Fruit fly (Drosophila melanogaster) whole organism, adult: Measurements from ENCODE around the gene rols.

Experiments used
- CG11617 ChIP-seq: fragments of 200-800 bp; sonication (Bioruptor generic); optimal IDR thresholded peaks from 2 replicates; lab custom pipeline; 2017; ENCODE audit warnings: mild to moderate bottlenecking, missing biosample characterization, missing genetic modification reagents, missing genetic modification characterization
- CG12768 ChIP-seq: fragments of 200-800 bp; sonication (Bioruptor generic); optimal IDR thresholded peaks from 2 replicates; lab custom pipeline; 2017; ENCODE audit warnings: missing biosample characterization, missing genetic modification characterization, mild to moderate bottlenecking, moderate library complexity, missing genetic modification reagents
- CG14711 ChIP-seq: fragments of 200-800 bp; sonication (Bioruptor generic); optimal IDR thresholded peaks from 2 replicates; lab custom pipeline; 2018; ENCODE audit warnings: missing biosample characterization, mild to moderate bottlenecking, missing genetic modification characterization, moderate library complexity
- CG1620 ChIP-seq: fragments of 200-800 bp; sonication (Bioruptor generic); optimal IDR thresholded peaks from 2 replicates; lab custom pipeline; 2016; ENCODE audit warnings: missing biosample characterization, missing genetic modification characterization
- CG33017 ChIP-seq: fragments of 200-800 bp; sonication (Bioruptor generic); optimal IDR thresholded peaks from 2 replicates; lab custom pipeline; 2018; ENCODE audit warnings: missing biosample characterization, mild to moderate bottlenecking, missing genetic modification characterization, moderate library complexity
- CG5204 ChIP-seq: fragments of 200-800 bp; sonication (Bioruptor generic); optimal IDR thresholded peaks from 2 replicates; lab custom pipeline; 2016; ENCODE audit warnings: missing biosample characterization, missing genetic modification characterization
- CG7045 ChIP-seq: fragments of 200-800 bp; sonication (Bioruptor generic); optimal IDR thresholded peaks from 2 replicates; lab custom pipeline; 2017; ENCODE audit warnings: missing biosample characterization, mild to moderate bottlenecking, missing genetic modification characterization
- CG7101 ChIP-seq: fragments of 200-800 bp; sonication (Bioruptor generic); optimal IDR thresholded peaks from 2 replicates; lab custom pipeline; 2018; ENCODE audit warnings: missing biosample characterization, mild to moderate bottlenecking, missing genetic modification characterization, moderate library complexity
- Clk ChIP-seq: fragments of 200-800 bp; sonication (Bioruptor generic); optimal IDR thresholded peaks from 2 replicates; lab custom pipeline; 2017; ENCODE audit warnings: missing biosample characterization, missing genetic modification characterization
- Crg-1 ChIP-seq: fragments of 200-800 bp; sonication (Bioruptor generic); optimal IDR thresholded peaks from 2 replicates; lab custom pipeline; 2016; ENCODE audit warnings: missing biosample characterization, missing genetic modification characterization
- Hr96 ChIP-seq: fragments of 200-800 bp; sonication (Bioruptor generic); optimal IDR thresholded peaks from 2 replicates; lab custom pipeline; 2016; ENCODE audit warnings: missing biosample characterization, missing genetic modification characterization
- Mnt ChIP-seq: fragments of 200-800 bp; sonication (Bioruptor generic); optimal IDR thresholded peaks from 2 replicates; lab custom pipeline; 2016; ENCODE audit warnings: missing biosample characterization, mild to moderate bottlenecking, missing genetic modification characterization
- bab1 ChIP-seq: fragments of 200-800 bp; sonication (Bioruptor generic); optimal IDR thresholded peaks from 3 replicates; lab custom pipeline; 2019; ENCODE audit warnings: missing biosample characterization, mild to moderate bottlenecking, missing genetic modification characterization, moderate library complexity
- cic ChIP-seq: fragments of 200-800 bp; sonication (Bioruptor generic); optimal IDR thresholded peaks from 2 replicates; lab custom pipeline; 2017; ENCODE audit warnings: missing biosample characterization, mild to moderate bottlenecking, missing genetic modification characterization, moderate library complexity
- cnc ChIP-seq, 2 experiments: fragments of >200 bp; optimal IDR thresholded peaks; 2 replicates each; lab custom pipeline; 2017
- kay ChIP-seq: fragments of 200-800 bp; sonication (Bioruptor generic); peaks from one replicate; lab custom pipeline; 2016; ENCODE audit warnings: missing biosample characterization, missing genetic modification characterization, borderline replicate concordance
- ovo ChIP-seq: fragments of 200-800 bp; sonication (Bioruptor generic); optimal IDR thresholded peaks from 2 replicates; lab custom pipeline; 2016; ENCODE audit warnings: missing biosample characterization, missing genetic modification characterization
- pad ChIP-seq: fragments of 200-800 bp; sonication (Bioruptor generic); optimal IDR thresholded peaks from 3 replicates; lab custom pipeline; 2017; ENCODE audit warnings: missing biosample characterization, missing genetic modification characterization, mild to moderate bottlenecking, moderate library complexity, missing genetic modification reagents
- tj ChIP-seq: fragments of 200-800 bp; sonication (Bioruptor generic); optimal IDR thresholded peaks from 3 replicates; lab custom pipeline; 2017; ENCODE audit warnings: missing biosample characterization, mild to moderate bottlenecking, missing genetic modification characterization, moderate library complexity
- toe ChIP-seq: fragments of 200-800 bp; sonication (Bioruptor generic); optimal IDR thresholded peaks from 2 replicates; lab custom pipeline; 2016; ENCODE audit warnings: missing biosample characterization, missing genetic modification characterization

rols gene

DNA sequence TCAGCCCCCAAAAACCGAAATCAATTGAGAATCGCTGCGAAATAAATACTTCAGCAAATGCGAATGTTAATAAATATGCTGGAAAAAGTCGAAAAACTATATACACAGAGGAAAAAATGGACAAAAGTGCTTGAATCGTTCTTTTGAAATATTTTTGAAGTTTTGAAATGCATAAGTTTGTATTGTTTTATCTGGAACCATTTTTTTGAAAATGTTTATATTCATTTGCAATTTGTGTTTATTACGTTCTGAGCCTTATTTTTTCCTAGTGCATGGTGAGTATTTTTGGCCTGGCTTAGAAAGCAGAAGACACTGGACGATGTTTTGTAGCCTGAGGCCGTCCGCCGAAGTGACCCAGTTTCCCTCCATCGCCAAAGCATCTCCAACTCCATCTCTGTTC is 39.7 kb downstream of the rols start:
- TF ChIP-seq kay (GFP tag; lab: Kevin White, UChicago) (no peak), CG7045 (GFP tag; lab: Kevin White, UChicago) (no peak), cnc (optimal IDR thresholded peaks at IDR 0.05; lab: Kevin White, UChicago) (no peak), CG11617 (GFP tag; lab: Kevin White, UChicago) (no peak), CG7101 (tag; lab: Kevin White, UChicago) (no peak)

DNA sequence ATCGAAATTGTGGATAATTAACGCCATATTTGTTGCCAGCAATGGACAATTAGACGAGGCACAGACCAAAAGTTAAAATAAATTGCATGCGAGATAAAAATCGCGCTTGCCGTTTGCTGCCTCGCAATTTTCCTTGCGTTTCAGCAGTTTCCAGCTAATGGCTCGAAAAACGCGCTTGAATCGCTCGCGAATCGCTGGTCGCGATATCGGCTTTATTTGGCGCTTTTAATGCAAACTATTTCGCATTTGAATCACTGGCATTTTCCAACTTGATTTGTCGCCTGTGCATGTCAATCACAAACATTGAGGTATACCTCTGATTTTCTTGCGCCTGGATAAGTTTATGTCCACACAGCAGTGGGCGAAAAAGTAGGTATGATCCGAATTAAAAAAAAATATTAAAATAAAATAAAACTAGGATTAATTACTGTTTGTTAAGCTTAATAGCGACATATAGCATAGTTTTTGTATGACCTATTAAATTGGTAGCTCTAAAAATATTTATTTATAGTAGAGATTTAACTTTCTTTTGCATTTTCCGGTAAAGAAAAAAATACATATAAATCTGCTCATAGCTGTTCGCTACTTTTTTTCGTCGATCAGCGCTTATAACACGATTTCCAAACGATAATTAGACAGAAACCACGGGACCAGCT is 41.4 kb downstream of the rols start:
- TF ChIP-seq CG7045 (GFP tag; lab: Kevin White, UChicago), result no peak
- TF ChIP-seq kay (GFP tag; lab: Kevin White, UChicago), result no peak
- TF ChIP-seq CG5204 (GFP tag; lab: Kevin White, UChicago), result no peak
- no peak for TF ChIP-seq CG12768 (GFP tag; lab: Kevin White, UChicago)
- no peak for TF ChIP-seq Crg-1 (GFP tag; lab: Kevin White, UChicago)
- no peak for TF ChIP-seq CG7101 (tag; lab: Kevin White, UChicago)
- no peak for TF ChIP-seq bab1 (GFP tag; lab: Kevin White, UChicago)
- no peak for TF ChIP-seq Hr96 (GFP tag; lab: Kevin White, UChicago)
- no peak for TF ChIP-seq toe (GFP tag; lab: Kevin White, UChicago)

DNA sequence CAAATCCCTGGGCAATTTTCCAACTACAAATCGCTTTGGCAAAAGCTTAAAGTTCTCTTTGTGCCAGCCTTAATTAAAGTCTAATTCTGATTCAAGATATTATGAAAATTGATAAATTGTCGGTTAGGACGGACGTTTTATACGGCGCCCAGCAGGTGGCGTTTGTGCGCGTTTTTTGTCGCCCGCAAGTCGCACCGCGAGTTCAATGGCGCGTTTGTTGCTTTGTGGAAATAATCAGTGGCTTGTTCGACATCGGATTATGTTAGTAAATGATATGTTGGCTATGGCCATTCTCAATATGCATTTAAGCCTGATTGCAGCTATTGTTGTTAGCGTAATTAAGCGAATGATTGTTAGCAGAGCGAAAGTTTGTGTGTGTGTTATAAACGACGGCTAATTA is 42.8 kb downstream of the rols start:
- TF ChIP-seq bab1 (GFP tag; lab: Kevin White, UChicago), result no peak
- TF ChIP-seq CG33017, result no peak
- TF ChIP-seq kay (GFP tag; lab: Kevin White, UChicago), result peak; percentile 59
- no peak for TF ChIP-seq cnc (optimal IDR thresholded peaks at IDR 0.05; lab: Kevin White, UChicago)
- no peak for TF ChIP-seq cic (GFP tag; lab: Kevin White, UChicago)
- TF ChIP-seq CG5204 (GFP tag; lab: Kevin White, UChicago), result no peak

DNA sequence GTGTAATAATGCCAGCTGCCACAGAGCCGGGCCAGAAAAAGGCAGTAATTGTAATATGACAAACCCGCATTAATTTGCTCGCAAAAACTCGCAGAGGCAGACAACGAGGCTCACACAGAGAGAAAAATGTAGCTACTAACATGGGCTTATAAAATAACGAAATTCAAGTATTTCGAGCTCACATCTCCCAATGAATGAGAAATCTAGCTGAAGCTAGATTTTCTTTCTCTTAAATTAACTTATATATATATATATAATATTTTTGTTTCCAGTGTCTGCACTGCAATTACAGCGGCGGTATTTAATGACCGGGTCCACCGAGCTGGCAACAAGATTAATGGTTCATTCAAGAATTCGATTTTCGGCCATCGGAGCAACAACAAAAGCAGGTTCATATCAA is 48.5 kb downstream of the rols start:
- TF ChIP-seq CG14711 (tag; lab: Kevin White, UChicago) (no peak), Hr96 (GFP tag; lab: Kevin White, UChicago) (no peak), pad (GFP tag; lab: Kevin White, UChicago) (no peak), CG33017 (no peak), Mnt (GFP tag; lab: Kevin White, UChicago) (no peak), CG7101 (tag; lab: Kevin White, UChicago) (no peak), CG7045 (GFP tag; lab: Kevin White, UChicago) (no peak), ovo (GFP tag; lab: Kevin White, UChicago) (no peak), tj (GFP tag; lab: Kevin White, UChicago) (no peak), cnc (optimal IDR thresholded peaks at IDR 0.05; lab: Kevin White, UChicago) (no peak), toe (GFP tag; lab: Kevin White, UChicago) (no peak), CG1620 (no peak), cic (GFP tag; lab: Kevin White, UChicago) (no peak), Crg-1 (GFP tag; lab: Kevin White, UChicago) (no peak), CG5204 (GFP tag; lab: Kevin White, UChicago) (no peak)

DNA sequence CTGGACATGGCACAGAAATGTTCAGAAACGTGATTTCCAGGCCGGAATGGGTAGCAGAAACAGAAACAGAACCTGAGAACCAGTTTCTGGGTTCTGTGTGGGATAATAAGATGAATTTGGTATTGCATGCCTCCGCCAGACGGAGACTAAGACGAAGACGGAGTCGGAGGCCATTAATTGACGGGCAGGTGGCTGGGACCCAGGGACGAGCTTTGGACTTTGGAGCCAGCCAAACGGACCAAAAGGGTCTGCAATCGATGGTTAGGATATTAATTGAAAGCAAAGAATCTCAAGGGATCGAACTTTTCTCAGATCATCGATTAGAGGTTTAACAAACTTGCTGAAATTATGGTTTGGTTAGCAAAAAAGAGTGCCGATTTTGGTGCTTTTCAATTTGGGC is 50.4 kb downstream of the rols start:
- no peak for TF ChIP-seq Hr96 (GFP tag; lab: Kevin White, UChicago)
- no peak for TF ChIP-seq CG12768 (GFP tag; lab: Kevin White, UChicago)
- no peak for TF ChIP-seq Mnt (GFP tag; lab: Kevin White, UChicago)

DNA sequence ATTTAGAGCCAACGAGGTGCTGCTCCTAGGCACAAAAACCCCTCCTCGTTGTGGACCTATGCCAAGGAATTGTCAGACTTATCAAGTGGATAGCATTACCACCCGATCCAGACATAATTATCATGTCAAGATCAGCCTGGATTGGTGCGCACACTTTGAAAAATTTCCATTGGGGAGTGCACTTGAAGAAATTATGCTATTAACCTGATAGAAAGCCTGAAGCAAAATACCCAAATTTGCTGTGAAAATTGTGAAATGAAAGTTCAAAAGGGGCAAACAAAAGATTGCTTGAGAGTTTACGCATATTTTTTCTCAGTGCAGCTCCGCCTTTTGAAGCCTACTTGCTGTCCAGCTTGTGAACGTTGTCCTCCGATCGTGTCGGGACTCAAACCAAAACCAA is 51.0 kb downstream of the rols start:
- no peak for TF ChIP-seq Mnt (GFP tag; lab: Kevin White, UChicago)
- TF ChIP-seq CG11617 (GFP tag; lab: Kevin White, UChicago), result no peak
- no peak for TF ChIP-seq CG7101 (tag; lab: Kevin White, UChicago)
- TF ChIP-seq cic (GFP tag; lab: Kevin White, UChicago), result no peak
- TF ChIP-seq CG14711 (tag; lab: Kevin White, UChicago), result no peak
- no peak for TF ChIP-seq CG5204 (GFP tag; lab: Kevin White, UChicago)
- TF ChIP-seq toe (GFP tag; lab: Kevin White, UChicago), result no peak

DNA sequence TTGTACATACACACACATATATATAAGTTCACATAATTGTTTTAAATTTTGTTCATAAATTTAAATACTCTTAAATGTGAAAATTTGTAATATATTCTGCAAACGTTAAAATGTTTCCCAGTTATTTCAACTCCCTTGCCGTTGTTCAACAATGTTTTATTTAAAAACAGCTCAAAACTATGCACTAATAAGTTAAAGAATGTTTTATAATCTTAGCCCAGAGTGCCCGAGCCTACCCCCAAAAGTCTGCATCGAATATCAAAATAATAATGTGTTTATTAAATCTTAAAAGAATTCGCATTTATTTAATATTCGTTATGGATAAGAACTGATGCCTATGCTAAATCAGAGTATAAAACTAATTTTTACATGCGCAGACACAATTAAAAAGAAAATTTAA is 56.7 kb downstream of the rols start:
- no peak for TF ChIP-seq Clk (GFP tag; lab: Kevin White, UChicago)

DNA sequence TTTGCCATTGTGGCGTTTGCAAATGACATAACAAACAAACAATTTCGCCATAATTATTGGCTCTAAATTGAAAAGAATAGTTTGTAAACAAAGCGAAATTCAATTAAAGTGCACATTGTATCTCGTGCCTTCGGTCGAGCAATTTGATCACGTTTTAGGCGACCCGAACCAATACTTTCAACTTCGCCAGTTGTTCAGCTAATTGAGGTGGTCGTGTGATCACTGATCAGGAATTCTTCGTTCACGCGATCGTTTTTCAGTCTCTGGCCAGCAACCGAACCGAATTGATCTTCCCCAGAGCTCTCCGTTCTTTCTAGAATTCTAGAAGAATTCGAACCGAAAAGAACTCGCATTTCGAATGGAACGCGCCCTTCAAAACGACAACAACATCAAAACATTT is 60.5 kb downstream of the rols start:
- TF ChIP-seq CG1620 (no peak), pad (GFP tag; lab: Kevin White, UChicago) (no peak), Hr96 (GFP tag; lab: Kevin White, UChicago) (no peak), CG12768 (GFP tag; lab: Kevin White, UChicago) (no peak), Clk (GFP tag; lab: Kevin White, UChicago) (no peak), toe (GFP tag; lab: Kevin White, UChicago) (no peak), CG5204 (GFP tag; lab: Kevin White, UChicago) (no peak), CG11617 (GFP tag; lab: Kevin White, UChicago) (no peak), kay (GFP tag; lab: Kevin White, UChicago) (no peak), CG33017 (no peak), cnc (optimal IDR thresholded peaks at IDR 0.05; lab: Kevin White, UChicago) (no peak), ovo (GFP tag; lab: Kevin White, UChicago) (no peak), cic (GFP tag; lab: Kevin White, UChicago) (no peak), tj (GFP tag; lab: Kevin White, UChicago) (no peak), Mnt (GFP tag; lab: Kevin White, UChicago) (no peak), Crg-1 (GFP tag; lab: Kevin White, UChicago) (no peak), CG7101 (tag; lab: Kevin White, UChicago) (no peak)
